Worm (Caenorhabditis elegans): ENCODE measurements around the gene acl-1.

Gene acl-1

DNA sequence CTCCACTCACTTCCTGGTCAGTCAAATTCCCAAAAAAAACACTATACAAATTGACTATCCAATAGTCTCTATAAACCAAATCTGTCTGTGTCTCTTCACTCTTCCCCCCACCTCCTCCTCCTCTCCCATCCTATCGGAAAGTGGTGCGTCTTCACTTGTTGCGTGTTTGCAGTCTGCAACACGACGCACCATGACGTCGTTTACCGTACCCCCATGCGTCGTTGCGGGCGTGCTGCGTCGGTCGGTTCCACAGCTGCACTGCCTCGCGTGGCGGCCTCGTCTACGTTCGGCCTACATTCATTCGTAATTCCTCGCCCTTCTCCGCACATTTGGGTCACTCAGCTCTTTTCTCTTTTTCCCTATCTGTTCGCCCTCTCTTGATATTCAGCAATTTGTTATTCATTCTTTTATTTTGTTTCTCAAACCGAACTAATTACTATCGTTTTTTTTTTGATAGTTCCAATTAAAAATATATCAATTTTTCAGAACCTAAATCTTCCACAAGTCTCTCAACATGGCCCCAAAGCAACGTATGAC lies 8.5 kb upstream of the acl-1 start, which contains the start of gene serp-1.1 (continued):
- TF ChIP-seq T23F11.4 (GFP tag; optimal IDR thresholded peaks at IDR 0.05) (peak; percentile 55), ceh-24 (tag; optimal IDR thresholded peaks at IDR 0.05) (no peak), ttx-3 (tag; optimal IDR thresholded peaks at IDR 0.05) (peak; percentile 21), ceh-6 (GFP tag; optimal IDR thresholded peaks at IDR 0.05) (peak; percentile 62), sox-2 (GFP tag; IDR thresholded peaks at IDR 0.05) (no peak), mec-3 (tag; optimal IDR thresholded peaks at IDR 0.05; ENCODE audit: borderline replicate concordance) (peak; percentile 66), ceh-19 (GFP tag; optimal IDR thresholded peaks at IDR 0.05) (peak; percentile 37), pha-2 (tag; optimal IDR thresholded peaks at IDR 0.05) (peak; percentile 67), nhr-11 (tag; optimal IDR thresholded peaks at IDR 0.05) (no peak), npax-4 (tag; optimal IDR thresholded peaks at IDR 0.05) (peak; percentile 6), ets-4 (tag; optimal IDR thresholded peaks at IDR 0.05) (peak; percentile 78), pax-1 (tag; optimal IDR thresholded peaks at IDR 0.05) (peak; percentile 64), rnt-1 (tag; optimal IDR thresholded peaks at IDR 0.05) (peak; percentile 94), gmeb-2 (tag; optimal IDR thresholded peaks at IDR 0.05) (no peak), unc-42 (tag; optimal IDR thresholded peaks at IDR 0.05) (peak; percentile 81), ref-2 (tag; optimal IDR thresholded peaks at IDR 0.05) (peak; percentile 96), hlh-13 (GFP tag; optimal IDR thresholded peaks at IDR 0.05) (no peak), ama-1 (optimal IDR thresholded peaks at IDR 0.05) (no peak), F13H6.1 (tag; optimal IDR thresholded peaks at IDR 0.05) (peak; percentile 88), hlh-8 (tag; optimal IDR thresholded peaks at IDR 0.05) (peak; percentile 77), fkh-10 (GFP tag; optimal IDR thresholded peaks at IDR 0.05) (peak; percentile 25), madf-2 (tag; optimal IDR thresholded peaks at IDR 0.05) (peak; percentile 70), Y22D7AL.16 (tag; optimal IDR thresholded peaks at IDR 0.05) (no peak), K02D7.2 (tag; optimal IDR thresholded peaks at IDR 0.05) (no peak)

- no peak for TF ChIP-seq C38D4.7 (GFP tag; optimal IDR thresholded peaks at IDR 0.05)
- TF ChIP-seq syd-9 (tag; optimal IDR thresholded peaks at IDR 0.05): no peak
- no peak for TF ChIP-seq ceh-14 (tag; optimal IDR thresholded peaks at IDR 0.05)
- TF ChIP-seq F13H6.1 (tag; optimal IDR thresholded peaks at IDR 0.05): no peak
- no peak for TF ChIP-seq dmd-4 (tag; optimal IDR thresholded peaks at IDR 0.05; ENCODE audit: borderline replicate concordance)
- TF ChIP-seq ahr-1 (tag; optimal IDR thresholded peaks at IDR 0.05): no peak
- TF ChIP-seq ceh-34 (tag; optimal IDR thresholded peaks at IDR 0.05): no peak
- no peak for TF ChIP-seq mec-3 (tag; optimal IDR thresholded peaks at IDR 0.05; ENCODE audit: borderline replicate concordance)
- TF ChIP-seq lim-6 (tag; optimal IDR thresholded peaks at IDR 0.05): no peak
- TF ChIP-seq ceh-24 (tag; optimal IDR thresholded peaks at IDR 0.05): no peak
- TF ChIP-seq ceh-31 (tag; optimal IDR thresholded peaks at IDR 0.05): no peak
- TF ChIP-seq ztf-16 (tag; optimal IDR thresholded peaks at IDR 0.05): no peak
- TF ChIP-seq npax-4 (tag; optimal IDR thresholded peaks at IDR 0.05): no peak
- no peak for TF ChIP-seq C08G9.2 (tag; optimal IDR thresholded peaks at IDR 0.05)
Observed at ce11 chrX:15842492-15842891, 7.2 kb upstream of the acl-1 start.

- TF ChIP-seq lin-11 (tag; optimal IDR thresholded peaks at IDR 0.05) (no peak), dve-1 (tag; optimal IDR thresholded peaks at IDR 0.05) (no peak), ceh-30 (tag; optimal IDR thresholded peaks at IDR 0.05) (no peak), pqm-1 (tag; optimal IDR thresholded peaks at IDR 0.05) (no peak), lim-6 (tag; optimal IDR thresholded peaks at IDR 0.05) (no peak), K02D7.2 (tag; optimal IDR thresholded peaks at IDR 0.05) (no peak), rnt-1 (tag; optimal IDR thresholded peaks at IDR 0.05) (no peak), fax-1 (tag; optimal IDR thresholded peaks at IDR 0.05) (no peak), hlh-15 (tag; optimal IDR thresholded peaks at IDR 0.05) (no peak), ztf-16 (tag; optimal IDR thresholded peaks at IDR 0.05) (no peak), hlh-8 (tag; optimal IDR thresholded peaks at IDR 0.05) (no peak), C38D4.7 (GFP tag; optimal IDR thresholded peaks at IDR 0.05) (no peak), T23F11.4 (GFP tag; optimal IDR thresholded peaks at IDR 0.05) (no peak), che-1 (tag; optimal IDR thresholded peaks at IDR 0.05) (no peak), ahr-1 (tag; optimal IDR thresholded peaks at IDR 0.05) (no peak), F13H6.1 (tag; optimal IDR thresholded peaks at IDR 0.05) (no peak), odd-2 (tag; optimal IDR thresholded peaks at IDR 0.05) (no peak), tbx-2 (tag; optimal IDR thresholded peaks at IDR 0.05) (no peak), sdc-2 (tag; optimal IDR thresholded peaks at IDR 0.05) (no peak)
Observed at ce11 chrX:15844330-15844729, 5.4 kb upstream of the acl-1 start.

Data from whole organism, late embryonic.